Worm (Caenorhabditis elegans) whole organism, early embryonic: ENCODE results near the gene C45B2.1.
A peak's percentile ranks its signal among the peaks of the same experiment; 100 is the strongest.

Experiments
- B0310.2 ChIP-seq: sonication (generic microtip); optimal IDR thresholded peaks from 2 replicates; lab custom pipeline; 2016; ENCODE audit warnings: mild to moderate bottlenecking, missing genetic modification characterization, missing compliant biosample characterization
- F13C5.2 ChIP-seq: sonication (generic microtip); optimal IDR thresholded peaks from 2 replicates; lab custom pipeline; 2017; ENCODE audit warnings: mild to moderate bottlenecking, missing genetic modification characterization, inconsistent platforms, missing compliant biosample characterization
- aly-1 ChIP-seq: sonication (generic microtip); optimal IDR thresholded peaks from 2 replicates; lab custom pipeline; 2016; ENCODE audit warnings: missing genetic modification characterization, missing compliant biosample characterization
- ama-1 ChIP-seq: fragments of 150-350 bp; optimal IDR thresholded peaks from 2 replicates; lab custom pipeline; 2014
- ceh-13 ChIP-seq: fragments of 200-800 bp; sonication (Bioruptor generic); optimal IDR thresholded peaks from 2 replicates; lab custom pipeline; 2018; ENCODE audit warnings: mild to moderate bottlenecking, missing genetic modification characterization, missing compliant biosample characterization
- ceh-36 ChIP-seq: sonication (generic microtip); optimal IDR thresholded peaks from 2 replicates; lab custom pipeline; 2016; ENCODE audit warnings: missing genetic modification characterization, inconsistent platforms, missing compliant biosample characterization
- ets-7 ChIP-seq: sonication (generic microtip); optimal IDR thresholded peaks from 2 replicates; lab custom pipeline; 2016; ENCODE audit warnings: missing genotype, missing genetic modification characterization, missing compliant biosample characterization
- flt-1 ChIP-seq: fragments of 200-800 bp; sonication (Bioruptor generic); IDR thresholded peaks from 2 replicates; pipeline ENCODE4 v1.3.6; 2022; ENCODE audit warnings: missing genetic modification characterization, missing compliant biosample characterization
- hmbx-1 ChIP-seq: sonication (generic microtip); optimal IDR thresholded peaks from 2 replicates; lab custom pipeline; 2016; ENCODE audit warnings: mild to moderate bottlenecking, missing genetic modification characterization, missing compliant biosample characterization
- hmg-4 ChIP-seq: fragments of 200-800 bp; sonication (Bioruptor generic); optimal IDR thresholded peaks from 2 replicates; lab custom pipeline; 2018; ENCODE audit warnings: mild to moderate bottlenecking, missing genetic modification characterization, missing compliant biosample characterization
- hnd-1 ChIP-seq: sonication (generic microtip); optimal IDR thresholded peaks from 2 replicates; lab custom pipeline; 2016; ENCODE audit warnings: missing genetic modification characterization, missing compliant biosample characterization
- pes-1 ChIP-seq: fragments of 200-800 bp; sonication (Bioruptor generic); IDR thresholded peaks from 2 replicates; pipeline ENCODE4 v1.3.6; 2022; ENCODE audit warnings: missing genetic modification reagents, missing genetic modification characterization, missing compliant biosample characterization
- scrt-1 ChIP-seq: fragments of 200-800 bp; sonication (Bioruptor generic); IDR thresholded peaks from 2 replicates; pipeline ENCODE4 v1.3.6; 2022; ENCODE audit warnings: missing genetic modification characterization, missing compliant biosample characterization
- sea-1 ChIP-seq: fragments of 200-800 bp; sonication (Bioruptor generic); conservative IDR thresholded peaks from 2 replicates; pipeline ENCODE4 v1.3.6; 2022; ENCODE audit warnings: missing genetic modification characterization, missing compliant biosample characterization
- tbx-11 ChIP-seq: fragments of 200-800 bp; sonication (Bioruptor generic); IDR thresholded peaks from 2 replicates; pipeline ENCODE4 v1.3.6; 2022; ENCODE audit warnings: missing genetic modification characterization, missing compliant biosample characterization
- tbx-37 ChIP-seq: fragments of 200-800 bp; sonication (Bioruptor generic); conservative IDR thresholded peaks from 2 replicates; pipeline ENCODE4 v1.3.6; 2022; ENCODE audit warnings: missing genetic modification reagents, missing genetic modification characterization, missing compliant biosample characterization
- tra-4 ChIP-seq: sonication (generic microtip); optimal IDR thresholded peaks from 2 replicates; lab custom pipeline; 2017; ENCODE audit warnings: missing genetic modification characterization, missing compliant biosample characterization

The C45B2.1 gene

DNA sequence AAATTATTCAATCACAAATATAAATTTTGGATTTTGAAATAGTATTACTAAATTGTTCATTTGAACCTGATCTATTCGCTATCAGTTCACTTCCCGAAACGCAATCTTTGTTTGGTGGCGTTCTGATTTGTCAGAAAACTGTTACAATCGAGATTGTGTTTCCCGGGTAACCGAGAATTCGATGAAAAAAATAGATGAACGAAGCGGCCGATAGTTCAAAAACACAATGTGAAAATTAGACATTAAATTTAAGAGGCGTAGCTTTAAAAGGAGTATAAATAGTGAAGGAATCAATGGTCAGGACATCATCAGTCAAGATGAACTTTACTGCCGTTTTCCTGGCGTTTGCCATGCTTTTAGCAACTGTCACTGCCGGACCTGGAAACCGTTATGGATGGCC is at the start of gene C45B2.1:
C45B2.1 (plus strand) TSS at position 301 of the 400 bp plus-strand sequence.
- TF ChIP-seq ama-1: no peak
- no peak for TF ChIP-seq ceh-36
- no peak for TF ChIP-seq sea-1 (GFP tag; lab: Robert Waterston, UW)
- TF ChIP-seq scrt-1 (GFP tag; lab: Robert Waterston, UW): no peak
- TF ChIP-seq aly-1 (tag; lab: Kevin White, UChicago): no peak
- no peak for TF ChIP-seq tra-4 (tag; lab: Kevin White, UChicago)
- TF ChIP-seq hnd-1: no peak

DNA sequence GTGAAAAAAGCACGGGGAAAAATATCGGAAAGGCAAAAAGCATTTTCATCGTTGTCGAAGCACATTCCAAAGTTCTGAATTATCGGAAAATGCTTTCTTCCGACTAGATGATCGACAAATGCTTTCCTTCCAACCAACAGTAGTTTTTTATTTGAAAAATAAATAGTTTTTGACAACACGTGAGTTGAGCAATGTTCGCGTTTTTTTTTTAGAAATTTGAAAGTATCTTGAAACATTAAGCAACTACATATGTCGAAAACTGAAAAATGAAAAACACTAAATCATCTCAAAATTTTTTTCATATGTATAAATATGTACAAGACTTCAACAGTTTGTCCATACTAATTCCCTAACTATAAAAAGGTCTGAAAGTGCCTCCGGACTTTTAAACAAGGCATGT is 46.4 kb upstream of the C45B2.1 start, which contains the start of gene hsp-25:
hsp-25 (minus strand) TSS at position 101 of the 400 bp plus-strand sequence.
- TF ChIP-seq ama-1: no peak
- no peak for TF ChIP-seq aly-1 (tag; lab: Kevin White, UChicago)
- TF ChIP-seq hmbx-1 (tag; lab: Kevin White, UChicago): no peak
- TF ChIP-seq hnd-1: no peak
- TF ChIP-seq ets-7 (tag; lab: Kevin White, UChicago): no peak
- TF ChIP-seq scrt-1 (GFP tag; lab: Robert Waterston, UW): no peak
- TF ChIP-seq ceh-13: no peak
- TF ChIP-seq tbx-11 (GFP tag; lab: Robert Waterston, UW): no peak
- TF ChIP-seq sea-1 (GFP tag; lab: Robert Waterston, UW): no peak
- no peak for TF ChIP-seq ceh-36
- TF ChIP-seq B0310.2 (tag; lab: Kevin White, UChicago): no peak
- TF ChIP-seq pes-1 (GFP tag; lab: Robert Waterston, UW): no peak
- no peak for TF ChIP-seq F13C5.2 (tag; lab: Kevin White, UChicago)
- TF ChIP-seq flt-1 (GFP tag; lab: Robert Waterston, UW): no peak
- TF ChIP-seq tra-4 (tag; lab: Kevin White, UChicago): no peak
- no peak for TF ChIP-seq tbx-37 (GFP tag; lab: Robert Waterston, UW)
- TF ChIP-seq hmg-4 (GFP tag; lab: Kevin White, UChicago): no peak

- no peak for TF ChIP-seq ceh-36
- TF ChIP-seq tbx-11 (GFP tag; lab: Robert Waterston, UW): no peak
- no peak for TF ChIP-seq scrt-1 (GFP tag; lab: Robert Waterston, UW)
- peak; percentile 56 for TF ChIP-seq hmg-4 (GFP tag; lab: Kevin White, UChicago)
- no peak for TF ChIP-seq flt-1 (GFP tag; lab: Robert Waterston, UW)
- TF ChIP-seq tbx-37 (GFP tag; lab: Robert Waterston, UW): no peak
- TF ChIP-seq hmbx-1 (tag; lab: Kevin White, UChicago): no peak
- TF ChIP-seq B0310.2 (tag; lab: Kevin White, UChicago): no peak
Observed at ce11 chrX:6040435-6041093, 45.4 kb upstream of the C45B2.1 start.

- no peak for TF ChIP-seq scrt-1 (GFP tag; lab: Robert Waterston, UW)
- no peak for TF ChIP-seq hmg-4 (GFP tag; lab: Kevin White, UChicago)
- no peak for TF ChIP-seq sea-1 (GFP tag; lab: Robert Waterston, UW)
- no peak for TF ChIP-seq B0310.2 (tag; lab: Kevin White, UChicago)
- TF ChIP-seq tbx-11 (GFP tag; lab: Robert Waterston, UW): no peak
- TF ChIP-seq tbx-37 (GFP tag; lab: Robert Waterston, UW): no peak
- no peak for TF ChIP-seq tra-4 (tag; lab: Kevin White, UChicago)
- no peak for TF ChIP-seq hmbx-1 (tag; lab: Kevin White, UChicago)
- no peak for TF ChIP-seq F13C5.2 (tag; lab: Kevin White, UChicago)
- no peak for TF ChIP-seq ets-7 (tag; lab: Kevin White, UChicago)
- no peak for TF ChIP-seq flt-1 (GFP tag; lab: Robert Waterston, UW)
- TF ChIP-seq pes-1 (GFP tag; lab: Robert Waterston, UW): no peak
- no peak for TF ChIP-seq ceh-36
- TF ChIP-seq aly-1 (tag; lab: Kevin White, UChicago): no peak
- no peak for TF ChIP-seq ama-1
- TF ChIP-seq hnd-1: no peak
Observed at ce11 chrX:6041094-6041441, 44.9 kb upstream of the C45B2.1 start.

DNA sequence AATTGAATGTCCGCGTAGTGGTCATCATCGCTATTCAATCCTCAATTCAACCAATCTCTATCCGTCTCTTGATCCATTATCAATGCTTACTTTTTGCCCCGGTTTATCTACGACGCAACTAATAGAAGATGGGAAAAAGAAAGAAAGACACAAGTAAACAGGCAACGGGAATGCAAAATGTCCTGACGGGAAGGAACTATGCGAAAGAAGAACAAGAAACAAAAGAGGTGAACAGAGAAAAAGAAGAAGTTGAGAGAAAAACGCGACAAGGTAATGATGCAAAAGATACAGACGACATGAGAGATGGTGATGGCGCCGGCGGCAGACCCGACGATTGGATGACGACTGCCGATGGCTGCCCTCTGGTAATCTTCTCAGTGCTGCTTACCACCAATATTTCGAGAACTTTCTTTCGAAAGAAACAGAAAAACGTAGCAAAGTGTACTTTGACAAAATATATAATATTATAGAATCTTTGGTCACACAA is 43.9 kb upstream of the C45B2.1 start:
- TF ChIP-seq tbx-37 (GFP tag; lab: Robert Waterston, UW): no peak
- no peak for TF ChIP-seq aly-1 (tag; lab: Kevin White, UChicago)
- no peak for TF ChIP-seq ceh-36
- TF ChIP-seq B0310.2 (tag; lab: Kevin White, UChicago): no peak
- TF ChIP-seq hmg-4 (GFP tag; lab: Kevin White, UChicago): no peak
- TF ChIP-seq ceh-13: no peak
- no peak for TF ChIP-seq F13C5.2 (tag; lab: Kevin White, UChicago)
- no peak for TF ChIP-seq tra-4 (tag; lab: Kevin White, UChicago)
- TF ChIP-seq ama-1: no peak
- no peak for TF ChIP-seq tbx-11 (GFP tag; lab: Robert Waterston, UW)
- no peak for TF ChIP-seq hmbx-1 (tag; lab: Kevin White, UChicago)
- TF ChIP-seq sea-1 (GFP tag; lab: Robert Waterston, UW): no peak

DNA sequence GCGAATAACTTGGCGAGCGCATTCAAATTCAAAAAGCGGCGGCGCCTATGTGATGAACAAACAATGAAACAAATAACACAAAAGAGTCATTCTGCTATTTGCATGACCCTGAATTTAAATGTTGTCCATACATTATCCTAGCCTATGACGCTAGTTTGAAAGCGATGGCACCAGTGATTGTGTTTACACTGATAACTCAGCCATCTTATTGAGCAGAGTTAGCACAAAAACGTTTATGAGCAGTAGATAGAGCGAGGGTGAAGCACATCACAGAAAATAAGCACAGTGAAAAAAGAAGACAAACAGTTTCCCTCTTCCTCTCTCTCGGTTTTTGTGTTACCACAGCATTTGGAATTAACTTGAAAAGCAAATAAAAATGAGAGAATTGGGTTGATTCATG is 42.6 kb upstream of the C45B2.1 start:
- TF ChIP-seq sea-1 (GFP tag; lab: Robert Waterston, UW) (no peak), hnd-1 (no peak), F13C5.2 (tag; lab: Kevin White, UChicago) (no peak), tbx-37 (GFP tag; lab: Robert Waterston, UW) (no peak)

- no peak for TF ChIP-seq ceh-13
- TF ChIP-seq hnd-1: no peak
- TF ChIP-seq tbx-11 (GFP tag; lab: Robert Waterston, UW): no peak
- TF ChIP-seq hmg-4 (GFP tag; lab: Kevin White, UChicago): no peak
- no peak for TF ChIP-seq ets-7 (tag; lab: Kevin White, UChicago)
- no peak for TF ChIP-seq B0310.2 (tag; lab: Kevin White, UChicago)
- TF ChIP-seq pes-1 (GFP tag; lab: Robert Waterston, UW): no peak
- no peak for TF ChIP-seq ama-1
- TF ChIP-seq tra-4 (tag; lab: Kevin White, UChicago): no peak
Observed at ce11 chrX:6048508-6048907, 37.4 kb upstream of the C45B2.1 start, which contains the start of gene pak-1. Gene pak-1 (minus strand): TSS chrX:6048608.
